Worm (Caenorhabditis elegans) whole organism, mixed stage, embryonic: ENCODE results near the gene cpt-1.

Experiments used
- M03D4.4 ChIP-seq: sonication (generic microtip); optimal IDR thresholded peaks from 2 replicates; lab custom pipeline; 2017; ENCODE audit warnings: mild to moderate bottlenecking, missing genetic modification characterization, missing compliant biosample characterization
- bed-3 ChIP-seq: fragments of 200-800 bp; sonication (Bioruptor generic); optimal IDR thresholded peaks from 3 replicates; lab custom pipeline; 2018; ENCODE audit warnings: mild to moderate bottlenecking, missing genetic modification characterization, moderate library complexity, missing compliant biosample characterization
- blmp-1 ChIP-seq: fragments of 150-350 bp; optimal IDR thresholded peaks from 2 replicates; lab custom pipeline; 2014; ENCODE audit warnings: missing biosample characterization, missing genetic modification characterization
- ceh-39 ChIP-seq: fragments of 150-350 bp; optimal IDR thresholded peaks from 2 replicates; lab custom pipeline; 2014; ENCODE audit warnings: missing biosample characterization, missing genetic modification characterization
- ceh-43 ChIP-seq: fragments of 200-800 bp; sonication (Bioruptor generic); optimal IDR thresholded peaks from 2 replicates; lab custom pipeline; 2018; ENCODE audit warnings: mild to moderate bottlenecking, missing genetic modification characterization, moderate library complexity, missing compliant biosample characterization
- ceh-83 ChIP-seq: fragments of 200-800 bp; sonication (Bioruptor generic); optimal IDR thresholded peaks from 2 replicates; lab custom pipeline; 2018; ENCODE audit warnings: mild to moderate bottlenecking, missing genetic modification characterization, missing compliant biosample characterization
- ces-1 ChIP-seq: fragments of 150-350 bp; optimal IDR thresholded peaks from 2 replicates; lab custom pipeline; 2014; ENCODE audit warnings: missing biosample characterization, missing genetic modification reagents, missing genetic modification characterization
- cnd-1 ChIP-seq: fragments of 200-800 bp; sonication (Bioruptor generic); optimal IDR thresholded peaks from 2 replicates; lab custom pipeline; 2018; ENCODE audit warnings: mild to moderate bottlenecking, missing genetic modification characterization, missing compliant biosample characterization
- drap-1 ChIP-seq: fragments of 200-800 bp; sonication (Bioruptor generic); optimal IDR thresholded peaks from 3 replicates; lab custom pipeline; 2018; ENCODE audit warnings: mild to moderate bottlenecking, missing genetic modification characterization, missing compliant biosample characterization
- elt-3 ChIP-seq: fragments of 150-350 bp; optimal IDR thresholded peaks from 2 replicates; lab custom pipeline; 2014; ENCODE audit warnings: missing biosample characterization, missing genetic modification characterization
- flh-1 ChIP-seq: fragments of 200-800 bp; sonication (Bioruptor generic); optimal IDR thresholded peaks from 2 replicates; lab custom pipeline; 2018; ENCODE audit warnings: mild to moderate bottlenecking, missing genetic modification characterization, moderate library complexity, missing compliant biosample characterization
- ham-2 ChIP-seq: fragments of 200-800 bp; sonication (Bioruptor generic); optimal IDR thresholded peaks from 2 replicates; lab custom pipeline; 2018; ENCODE audit warnings: mild to moderate bottlenecking, missing genetic modification characterization, missing compliant biosample characterization
- hlh-1 ChIP-seq: fragments of 150-350 bp; optimal IDR thresholded peaks from 2 replicates; lab custom pipeline; 2014; ENCODE audit warnings: missing biosample characterization, missing genetic modification reagents, missing genetic modification characterization
- lin-13 ChIP-seq: fragments of 150-350 bp; optimal IDR thresholded peaks from 2 replicates; lab custom pipeline; 2014; ENCODE audit warnings: missing biosample characterization, missing genetic modification characterization
- lsy-2 ChIP-seq: fragments of 150-350 bp; optimal IDR thresholded peaks from 2 replicates; lab custom pipeline; 2014; ENCODE audit warnings: missing biosample characterization, missing genetic modification characterization
- mab-5 ChIP-seq: fragments of 150-350 bp; optimal IDR thresholded peaks from 2 replicates; lab custom pipeline; 2014; ENCODE audit warnings: missing biosample characterization, missing genetic modification characterization
- mep-1 ChIP-seq: fragments of 150-350 bp; optimal IDR thresholded peaks from 2 replicates; lab custom pipeline; 2017; ENCODE audit warnings: missing biosample characterization, missing genetic modification reagents, missing genetic modification characterization, inconsistent platforms
- mls-2 ChIP-seq: sonication (generic microtip); optimal IDR thresholded peaks from 2 replicates; lab custom pipeline; 2016; ENCODE audit warnings: mild to moderate bottlenecking, missing genetic modification characterization, moderate library complexity, missing compliant biosample characterization
- nhr-12 ChIP-seq: fragments of 150-350 bp; optimal IDR thresholded peaks from 2 replicates; lab custom pipeline; 2014; ENCODE audit warnings: missing biosample characterization, missing genetic modification characterization
- nhr-28 ChIP-seq: fragments of 150-350 bp; optimal IDR thresholded peaks from 2 replicates; lab custom pipeline; 2014; ENCODE audit warnings: missing biosample characterization, missing genetic modification characterization
- nhr-76 ChIP-seq: sonication (generic microtip); optimal IDR thresholded peaks from 2 replicates; lab custom pipeline; 2017; ENCODE audit warnings: missing biosample characterization, missing genetic modification characterization
- pha-4 ChIP-seq: fragments of 150-350 bp; optimal IDR thresholded peaks from 2 replicates; lab custom pipeline; 2018; ENCODE audit warnings: missing biosample characterization, missing genetic modification reagents, missing genetic modification characterization
- sem-2 ChIP-seq: fragments of 200-800 bp; sonication (Bioruptor generic); optimal IDR thresholded peaks from 2 replicates; lab custom pipeline; 2018; ENCODE audit warnings: mild to moderate bottlenecking, missing genetic modification characterization, missing compliant biosample characterization
- sptf-1 ChIP-seq: sonication (generic microtip); optimal IDR thresholded peaks from 2 replicates; lab custom pipeline; 2017; ENCODE audit warnings: mild to moderate bottlenecking, missing genetic modification characterization, moderate library complexity, missing compliant biosample characterization
- tbx-8 ChIP-seq: fragments of 200-800 bp; sonication (Bioruptor generic); optimal IDR thresholded peaks from 2 replicates; lab custom pipeline; 2018; ENCODE audit warnings: mild to moderate bottlenecking, missing genetic modification characterization, moderate library complexity, missing compliant biosample characterization
- unc-120 ChIP-seq: sonication (generic microtip); optimal IDR thresholded peaks from 2 replicates; lab custom pipeline; 2017; ENCODE audit warnings: missing genetic modification characterization, missing compliant biosample characterization; ENCODE audit not compliant: poor library complexity, severe bottlenecking
- unc-39 ChIP-seq: fragments of 150-350 bp; optimal IDR thresholded peaks from 2 replicates; lab custom pipeline; 2014; ENCODE audit warnings: missing biosample characterization, missing genetic modification characterization
- unc-62 ChIP-seq: fragments of 150-350 bp; optimal IDR thresholded peaks from 2 replicates; lab custom pipeline; 2014; ENCODE audit warnings: missing biosample characterization, missing genetic modification reagents, missing genetic modification characterization
- zip-8 ChIP-seq: fragments of 150-350 bp; optimal IDR thresholded peaks from 2 replicates; lab custom pipeline; 2014; ENCODE audit warnings: missing biosample characterization, missing genetic modification characterization
- ztf-11 ChIP-seq: fragments of 150-350 bp; optimal IDR thresholded peaks from 2 replicates; lab custom pipeline; 2014; ENCODE audit warnings: missing biosample characterization, missing genetic modification characterization

Gene cpt-1

ce11 chrII:12813253-12813652 is 17.0 kb upstream of the cpt-1 start:
- TF ChIP-seq nhr-76 (tag; lab: Kevin White, UChicago) (no peak), ceh-39 (tag; lab: Kevin White, UChicago) (no peak), ztf-11 (tag; lab: Kevin White, UChicago) (no peak), tbx-8 (GFP tag; lab: Kevin White, UChicago) (no peak), lsy-2 (tag; lab: Kevin White, UChicago) (no peak), M03D4.4 (tag; lab: Kevin White, UChicago) (no peak), nhr-12 (tag; lab: Kevin White, UChicago) (no peak), blmp-1 (no peak), mls-2 (tag; lab: Kevin White, UChicago) (no peak), drap-1 (GFP tag; lab: Kevin White, UChicago) (no peak), mep-1 (tag; lab: Kevin White, UChicago) (no peak), ham-2 (GFP tag; lab: Kevin White, UChicago) (no peak), lin-13 (no peak), bed-3 (no peak), hlh-1 (tag; lab: Kevin White, UChicago) (no peak), sptf-1 (no peak), ces-1 (GFP tag; lab: Kevin White, UChicago) (no peak)

DNA sequence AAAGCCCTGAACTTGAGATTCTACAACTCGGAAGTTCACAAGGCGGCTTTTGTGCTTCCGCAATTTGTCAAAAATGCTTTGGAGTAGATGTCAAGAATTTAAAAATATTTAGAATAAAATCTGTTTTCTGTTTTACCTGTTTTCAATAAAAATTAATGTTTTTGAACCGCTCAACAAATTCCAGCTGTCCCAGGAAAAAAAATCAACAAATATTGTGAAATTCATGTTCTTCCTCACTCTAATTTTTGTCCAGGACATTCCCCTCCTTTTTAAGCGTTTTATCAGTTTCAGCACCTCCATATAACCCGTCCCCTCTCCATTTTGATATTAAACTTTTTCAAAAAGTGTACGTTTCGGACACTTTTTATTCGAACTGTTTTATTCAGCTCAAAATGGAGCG is 14.5 kb upstream of the cpt-1 start, which contains the start of gene Y46G5A.20:
Gene Y46G5A.20 (plus strand): TSS at position 301 of the 400 bp plus-strand sequence.
- TF ChIP-seq flh-1 (no peak), M03D4.4 (tag; lab: Kevin White, UChicago) (no peak), nhr-12 (tag; lab: Kevin White, UChicago) (no peak), ceh-83 (GFP tag; lab: Kevin White, UChicago) (no peak), unc-120 (tag; lab: Kevin White, UChicago) (no peak), cnd-1 (no peak), elt-3 (tag; lab: Kevin White, UChicago) (no peak)

ce11 chrII:12809725-12810124 is 13.5 kb upstream of the cpt-1 start:
- TF ChIP-seq hlh-1 (tag; lab: Kevin White, UChicago) (no peak), zip-8 (no peak), unc-39 (no peak), mep-1 (tag; lab: Kevin White, UChicago) (no peak), ceh-43 (no peak), ham-2 (GFP tag; lab: Kevin White, UChicago) (no peak)

ce11 chrII:12808746-12809145 is 12.5 kb upstream of the cpt-1 start:
- TF ChIP-seq mab-5 (tag; lab: Kevin White, UChicago) (no peak), ham-2 (GFP tag; lab: Kevin White, UChicago) (no peak), drap-1 (GFP tag; lab: Kevin White, UChicago) (no peak), cnd-1 (no peak), elt-3 (tag; lab: Kevin White, UChicago) (no peak), mep-1 (tag; lab: Kevin White, UChicago) (no peak), nhr-28 (tag; lab: Kevin White, UChicago) (no peak), nhr-12 (tag; lab: Kevin White, UChicago) (no peak), unc-62 (GFP tag; lab: Kevin White, UChicago) (no peak)

ce11 chrII:12806602-12807182 is 10.4 kb upstream of the cpt-1 start, which contains the start of gene spds-1:
spds-1 (plus strand) TSS chrII:12806899.
- no peak for TF ChIP-seq nhr-76 (tag; lab: Kevin White, UChicago)
- no peak for TF ChIP-seq nhr-28 (tag; lab: Kevin White, UChicago)
- no peak for TF ChIP-seq drap-1 (GFP tag; lab: Kevin White, UChicago)
- TF ChIP-seq ceh-39 (tag; lab: Kevin White, UChicago) = no peak
- TF ChIP-seq ceh-43 = no peak
- TF ChIP-seq lin-13 = no peak
- TF ChIP-seq cnd-1 = no peak
- TF ChIP-seq pha-4 = no peak
- no peak for TF ChIP-seq blmp-1
- TF ChIP-seq nhr-12 (tag; lab: Kevin White, UChicago) = no peak
- no peak for TF ChIP-seq sem-2 (GFP tag; lab: Kevin White, UChicago)
- TF ChIP-seq ces-1 (GFP tag; lab: Kevin White, UChicago) = no peak
- no peak for TF ChIP-seq ceh-83 (GFP tag; lab: Kevin White, UChicago)
- TF ChIP-seq M03D4.4 (tag; lab: Kevin White, UChicago) = no peak
- no peak for TF ChIP-seq mab-5 (tag; lab: Kevin White, UChicago)
- no peak for TF ChIP-seq hlh-1 (tag; lab: Kevin White, UChicago)
